Worm (Caenorhabditis elegans) whole organism, mixed stage, embryonic: ENCODE data around the gene memo-1.

ENCODE experiments used
- M03D4.4 ChIP-seq: sonication (generic microtip); optimal IDR thresholded peaks from 2 replicates; lab custom pipeline; 2017; ENCODE audit warnings: mild to moderate bottlenecking, missing genetic modification characterization, missing compliant biosample characterization
- bed-3 ChIP-seq: fragments of 200-800 bp; sonication (Bioruptor generic); optimal IDR thresholded peaks from 3 replicates; lab custom pipeline; 2018; ENCODE audit warnings: mild to moderate bottlenecking, missing genetic modification characterization, moderate library complexity, missing compliant biosample characterization
- blmp-1 ChIP-seq: fragments of 150-350 bp; optimal IDR thresholded peaks from 2 replicates; lab custom pipeline; 2014; ENCODE audit warnings: missing biosample characterization, missing genetic modification characterization
- ceh-39 ChIP-seq: fragments of 150-350 bp; optimal IDR thresholded peaks from 2 replicates; lab custom pipeline; 2014; ENCODE audit warnings: missing biosample characterization, missing genetic modification characterization
- ceh-43 ChIP-seq: fragments of 200-800 bp; sonication (Bioruptor generic); optimal IDR thresholded peaks from 2 replicates; lab custom pipeline; 2018; ENCODE audit warnings: mild to moderate bottlenecking, missing genetic modification characterization, moderate library complexity, missing compliant biosample characterization
- ceh-83 ChIP-seq: fragments of 200-800 bp; sonication (Bioruptor generic); optimal IDR thresholded peaks from 2 replicates; lab custom pipeline; 2018; ENCODE audit warnings: mild to moderate bottlenecking, missing genetic modification characterization, missing compliant biosample characterization
- ces-1 ChIP-seq: fragments of 150-350 bp; optimal IDR thresholded peaks from 2 replicates; lab custom pipeline; 2014; ENCODE audit warnings: missing biosample characterization, missing genetic modification reagents, missing genetic modification characterization
- cnd-1 ChIP-seq: fragments of 200-800 bp; sonication (Bioruptor generic); optimal IDR thresholded peaks from 2 replicates; lab custom pipeline; 2018; ENCODE audit warnings: mild to moderate bottlenecking, missing genetic modification characterization, missing compliant biosample characterization
- drap-1 ChIP-seq: fragments of 200-800 bp; sonication (Bioruptor generic); optimal IDR thresholded peaks from 3 replicates; lab custom pipeline; 2018; ENCODE audit warnings: mild to moderate bottlenecking, missing genetic modification characterization, missing compliant biosample characterization
- elt-1 ChIP-seq: sonication (generic microtip); optimal IDR thresholded peaks from 2 replicates; lab custom pipeline; 2017; ENCODE audit warnings: missing genetic modification characterization, mild to moderate bottlenecking, missing compliant biosample characterization, antibody characterized with exemption, moderate library complexity, borderline replicate concordance; ENCODE audit not compliant: insufficient read depth
- flh-1 ChIP-seq: fragments of 200-800 bp; sonication (Bioruptor generic); optimal IDR thresholded peaks from 2 replicates; lab custom pipeline; 2018; ENCODE audit warnings: mild to moderate bottlenecking, missing genetic modification characterization, moderate library complexity, missing compliant biosample characterization
- ham-2 ChIP-seq: fragments of 200-800 bp; sonication (Bioruptor generic); optimal IDR thresholded peaks from 2 replicates; lab custom pipeline; 2018; ENCODE audit warnings: mild to moderate bottlenecking, missing genetic modification characterization, missing compliant biosample characterization
- hlh-1 ChIP-seq: fragments of 150-350 bp; optimal IDR thresholded peaks from 2 replicates; lab custom pipeline; 2014; ENCODE audit warnings: missing biosample characterization, missing genetic modification reagents, missing genetic modification characterization
- lin-13 ChIP-seq: fragments of 150-350 bp; optimal IDR thresholded peaks from 2 replicates; lab custom pipeline; 2014; ENCODE audit warnings: missing biosample characterization, missing genetic modification characterization
- lsy-2 ChIP-seq: fragments of 150-350 bp; optimal IDR thresholded peaks from 2 replicates; lab custom pipeline; 2014; ENCODE audit warnings: missing biosample characterization, missing genetic modification characterization
- mep-1 ChIP-seq: fragments of 150-350 bp; optimal IDR thresholded peaks from 2 replicates; lab custom pipeline; 2017; ENCODE audit warnings: missing biosample characterization, missing genetic modification reagents, missing genetic modification characterization, inconsistent platforms
- mls-2 ChIP-seq: sonication (generic microtip); optimal IDR thresholded peaks from 2 replicates; lab custom pipeline; 2016; ENCODE audit warnings: mild to moderate bottlenecking, missing genetic modification characterization, moderate library complexity, missing compliant biosample characterization
- nhr-2 ChIP-seq: fragments of 150-350 bp; optimal IDR thresholded peaks from 2 replicates; lab custom pipeline; 2014; ENCODE audit warnings: missing biosample characterization, missing genetic modification characterization
- nhr-237 ChIP-seq: fragments of 150-350 bp; optimal IDR thresholded peaks from 2 replicates; lab custom pipeline; 2014; ENCODE audit warnings: missing biosample characterization, missing genetic modification characterization
- nhr-28 ChIP-seq: fragments of 150-350 bp; optimal IDR thresholded peaks from 2 replicates; lab custom pipeline; 2014; ENCODE audit warnings: missing biosample characterization, missing genetic modification characterization
- nhr-76 ChIP-seq: sonication (generic microtip); optimal IDR thresholded peaks from 2 replicates; lab custom pipeline; 2017; ENCODE audit warnings: missing biosample characterization, missing genetic modification characterization
- pha-4 ChIP-seq: fragments of 150-350 bp; optimal IDR thresholded peaks from 2 replicates; lab custom pipeline; 2018; ENCODE audit warnings: missing biosample characterization, missing genetic modification reagents, missing genetic modification characterization
- sem-2 ChIP-seq: fragments of 200-800 bp; sonication (Bioruptor generic); optimal IDR thresholded peaks from 2 replicates; lab custom pipeline; 2018; ENCODE audit warnings: mild to moderate bottlenecking, missing genetic modification characterization, missing compliant biosample characterization
- snpc-4 ChIP-seq: fragments of 150-350 bp; optimal IDR thresholded peaks from 2 replicates; lab custom pipeline; 2014; ENCODE audit warnings: missing biosample characterization, missing genetic modification characterization
- tbx-8 ChIP-seq: fragments of 200-800 bp; sonication (Bioruptor generic); optimal IDR thresholded peaks from 2 replicates; lab custom pipeline; 2018; ENCODE audit warnings: mild to moderate bottlenecking, missing genetic modification characterization, moderate library complexity, missing compliant biosample characterization
- unc-120 ChIP-seq: sonication (generic microtip); optimal IDR thresholded peaks from 2 replicates; lab custom pipeline; 2017; ENCODE audit warnings: missing genetic modification characterization, missing compliant biosample characterization; ENCODE audit not compliant: poor library complexity, severe bottlenecking
- unc-39 ChIP-seq: fragments of 150-350 bp; optimal IDR thresholded peaks from 2 replicates; lab custom pipeline; 2014; ENCODE audit warnings: missing biosample characterization, missing genetic modification characterization
- unc-62 ChIP-seq: fragments of 150-350 bp; optimal IDR thresholded peaks from 2 replicates; lab custom pipeline; 2014; ENCODE audit warnings: missing biosample characterization, missing genetic modification reagents, missing genetic modification characterization

memo-1 gene

DNA sequence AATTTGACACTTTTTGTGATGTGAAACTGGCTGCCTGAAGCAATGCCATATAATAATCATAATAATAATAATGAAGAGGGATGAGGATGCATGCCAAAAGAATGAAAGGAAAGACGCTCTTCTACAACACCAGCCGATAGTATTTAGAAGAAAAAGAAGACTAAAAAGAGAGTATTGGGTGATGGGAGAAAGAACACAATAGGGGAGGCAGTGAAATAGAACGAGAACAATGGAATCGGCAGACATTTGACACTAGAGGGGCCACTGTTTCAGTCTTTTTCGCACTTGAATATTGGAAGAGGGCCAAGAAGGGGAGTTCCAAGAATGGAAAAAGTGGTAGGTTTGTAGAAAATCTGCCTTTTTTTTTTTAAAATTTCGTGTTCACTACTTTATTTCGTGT lies at the start of gene memo-1:
memo-1 (minus strand) TSS at position 2 of the 400 bp plus-strand sequence.
- TF ChIP-seq elt-1: no peak
- no peak for TF ChIP-seq blmp-1 (tag; lab: Kevin White, UChicago)
- TF ChIP-seq nhr-237 (tag; lab: Kevin White, UChicago): no peak
- TF ChIP-seq pha-4 (tag; lab: Kevin White, UChicago): no peak
- no peak for TF ChIP-seq ceh-83 (GFP tag; lab: Kevin White, UChicago)
- TF ChIP-seq M03D4.4: no peak
- no peak for TF ChIP-seq lsy-2 (tag; lab: Kevin White, UChicago)
- TF ChIP-seq ham-2 (GFP tag; lab: Kevin White, UChicago): no peak
- no peak for TF ChIP-seq bed-3 (GFP tag; lab: Kevin White, UChicago)
- no peak for TF ChIP-seq nhr-2 (tag; lab: Kevin White, UChicago)
- no peak for TF ChIP-seq snpc-4
- TF ChIP-seq mep-1 (tag; lab: Kevin White, UChicago): no peak
- TF ChIP-seq unc-39 (tag; lab: Kevin White, UChicago): no peak
- no peak for TF ChIP-seq nhr-76 (tag; lab: Kevin White, UChicago)
- TF ChIP-seq drap-1 (GFP tag; lab: Kevin White, UChicago): no peak
- no peak for TF ChIP-seq unc-62

- TF ChIP-seq unc-120 (tag; lab: Kevin White, UChicago) (peak; percentile 18), flh-1 (no peak)
These were observed 46.9 kb upstream of the memo-1 start, which contains the start of gene F40A3.6 for ce11 chrV:7893812-7894381. F40A3.6 (minus strand) TSS chrV:7893862.

DNA sequence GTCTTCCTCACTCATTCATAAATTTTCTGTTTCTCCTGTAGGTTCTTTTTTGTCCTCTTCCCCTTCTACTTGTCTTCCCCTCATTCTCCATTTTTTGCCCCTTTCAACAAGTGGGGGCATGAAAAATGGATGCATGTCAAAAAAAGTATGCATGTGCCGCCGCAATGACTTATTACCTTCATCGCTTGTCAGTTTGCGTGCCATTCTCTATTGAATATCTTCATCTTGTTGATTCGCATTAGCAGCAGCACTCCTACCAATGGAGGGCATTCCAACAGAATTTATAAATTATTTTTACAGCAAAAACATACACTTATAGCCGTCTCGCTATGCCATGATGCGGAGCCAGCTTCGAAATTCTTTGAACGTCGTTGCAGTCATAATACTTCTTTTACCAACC lies 44.3 kb upstream of the memo-1 start, which contains the start of gene F40A3.1:
F40A3.1 (plus strand) TSS at position 301 of the 400 bp plus-strand sequence.
- TF ChIP-seq drap-1 (GFP tag; lab: Kevin White, UChicago): no peak
- no peak for TF ChIP-seq pha-4 (tag; lab: Kevin White, UChicago)
- no peak for TF ChIP-seq ceh-43

- TF ChIP-seq unc-39 (tag; lab: Kevin White, UChicago) (no peak), blmp-1 (tag; lab: Kevin White, UChicago) (no peak), unc-62 (no peak), M03D4.4 (no peak), lin-13 (tag; lab: Kevin White, UChicago) (no peak), hlh-1 (tag; lab: Kevin White, UChicago) (no peak), tbx-8 (no peak)
These were observed 41.1 kb upstream of the memo-1 start for ce11 chrV:7888036-7888435.

ce11 chrV:7884441-7884840 lies 37.5 kb upstream of the memo-1 start:
- TF ChIP-seq ces-1 (GFP tag; lab: Kevin White, UChicago) (peak; percentile 27), flh-1 (no peak), nhr-28 (tag; lab: Kevin White, UChicago) (no peak), bed-3 (GFP tag; lab: Kevin White, UChicago) (no peak)
- TF ChIP-seq, all 35 proteins: peak for 1

DNA sequence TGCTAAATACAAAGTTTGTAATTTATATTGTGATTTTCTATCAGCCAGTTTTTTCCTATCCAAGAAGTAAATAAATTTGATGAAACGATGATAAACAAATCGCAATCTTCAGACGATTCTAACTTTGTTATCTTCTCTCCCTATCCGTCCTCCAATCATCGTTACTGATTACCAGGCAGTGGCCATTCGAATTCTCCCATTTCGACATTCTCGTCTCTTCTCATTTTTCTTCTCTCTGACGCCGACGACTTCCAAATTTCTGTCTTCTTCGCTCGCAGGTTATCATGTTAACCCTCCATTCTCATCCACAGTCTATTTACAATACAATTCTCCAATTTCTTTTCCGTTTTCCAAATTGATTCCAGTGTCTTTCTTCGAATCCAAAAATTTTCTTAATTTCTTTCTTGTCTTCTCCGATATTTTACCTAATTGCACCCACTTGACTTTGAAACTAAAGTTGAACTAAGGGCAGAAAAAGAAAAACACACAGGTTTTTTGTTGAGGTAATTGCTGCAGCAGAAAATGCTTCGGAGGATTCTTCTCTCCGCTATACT lies 31.5 kb upstream of the memo-1 start, which contains the start of gene F40A3.2:
F40A3.2 (plus strand) TSS at position 504 of the 554 bp plus-strand sequence.
- TF ChIP-seq blmp-1 (tag; lab: Kevin White, UChicago): no peak
- no peak for TF ChIP-seq pha-4 (tag; lab: Kevin White, UChicago)
- TF ChIP-seq bed-3 (GFP tag; lab: Kevin White, UChicago): no peak
- TF ChIP-seq mls-2: no peak
- no peak for TF ChIP-seq sem-2 (GFP tag; lab: Kevin White, UChicago)
- no peak for TF ChIP-seq flh-1
- no peak for TF ChIP-seq M03D4.4
- no peak for TF ChIP-seq unc-39 (tag; lab: Kevin White, UChicago)
- no peak for TF ChIP-seq tbx-8
- TF ChIP-seq lin-13 (tag; lab: Kevin White, UChicago): no peak
- no peak for TF ChIP-seq snpc-4
- TF ChIP-seq ceh-39 (tag; lab: Kevin White, UChicago): no peak
- TF ChIP-seq cnd-1: no peak
- TF ChIP-seq nhr-237 (tag; lab: Kevin White, UChicago): no peak
- TF ChIP-seq unc-62: no peak
- TF ChIP-seq nhr-2 (tag; lab: Kevin White, UChicago): no peak
